Fruit fly (Drosophila melanogaster) whole organism, embryonic: ENCODE data around the gene Ubc6.

Experiments used
- CG10209 ChIP-seq: fragments of 200-800 bp; sonication (Bioruptor generic); optimal IDR thresholded peaks from 3 replicates; lab custom pipeline; 2017; ENCODE audit warnings: missing biosample characterization, mild to moderate bottlenecking, missing genetic modification characterization, missing genetic modification reagents
- CG11560 ChIP-seq: fragments of 200-800 bp; sonication (Bioruptor generic); IDR thresholded peaks from 3 replicates; pipeline ENCODE4 v1.3.6; 2022; ENCODE audit warnings: missing biosample characterization, missing genetic modification characterization
- CG11723 ChIP-seq: fragments of 200-800 bp; sonication (Bioruptor generic); optimal IDR thresholded peaks from 2 replicates; lab custom pipeline; 2017; ENCODE audit warnings: missing biosample characterization, mild to moderate bottlenecking, missing genetic modification characterization
- CG12071 ChIP-seq: fragments of 200-800 bp; sonication (Bioruptor generic); optimal IDR thresholded peaks from 3 replicates; lab custom pipeline; 2018; ENCODE audit warnings: missing biosample characterization, mild to moderate bottlenecking, missing genetic modification characterization
- CG1233 ChIP-seq: fragments of 200-800 bp; sonication (Bioruptor generic); optimal IDR thresholded peaks from 4 replicates; lab custom pipeline; 2018; ENCODE audit warnings: missing biosample characterization, mild to moderate bottlenecking, missing genetic modification characterization
- CG17186 ChIP-seq: fragments of 200-800 bp; sonication (Bioruptor generic); optimal IDR thresholded peaks from 3 replicates; lab custom pipeline; 2017; ENCODE audit warnings: missing biosample characterization, missing genetic modification reagents, missing genetic modification characterization
- CG17328 ChIP-seq: fragments of 200-800 bp; sonication (Bioruptor generic); IDR thresholded peaks from 2 replicates; pipeline ENCODE4 v1.3.6; 2022; ENCODE audit warnings: missing biosample characterization, missing genetic modification characterization
- CG17802 ChIP-seq: fragments of 200-800 bp; sonication (Bioruptor generic); optimal IDR thresholded peaks from 2 replicates; lab custom pipeline; 2018; ENCODE audit warnings: missing biosample characterization, mild to moderate bottlenecking, missing genetic modification characterization, moderate library complexity
- CG1832 ChIP-seq: fragments of 200-800 bp; sonication (Bioruptor generic); optimal IDR thresholded peaks from 2 replicates; lab custom pipeline; 2017; ENCODE audit warnings: missing biosample characterization, mild to moderate bottlenecking, missing genetic modification characterization, inconsistent platforms
- CG2199 ChIP-seq: fragments of 200-800 bp; sonication (Bioruptor generic); IDR thresholded peaks from 3 replicates; pipeline ENCODE4 v1.3.6; 2022; ENCODE audit warnings: missing biosample characterization, missing genetic modification characterization
- CG3065 ChIP-seq: fragments of 200-800 bp; sonication (Bioruptor generic); optimal IDR thresholded peaks from 2 replicates; lab custom pipeline; 2016; ENCODE audit warnings: missing biosample characterization, missing genetic modification characterization
- CG3726 ChIP-seq: fragments of 200-800 bp; sonication (Bioruptor generic); IDR thresholded peaks from 3 replicates; pipeline ENCODE4, ENCODE4 v1.3.6; 2022; ENCODE audit warnings: missing biosample characterization, missing genetic modification characterization
- CG3995 ChIP-seq: fragments of 200-800 bp; sonication (Bioruptor generic); optimal IDR thresholded peaks from 3 replicates; lab custom pipeline; 2016; ENCODE audit warnings: missing biosample characterization, missing genetic modification characterization
- CG43689 ChIP-seq: fragments of 200-800 bp; sonication (Bioruptor generic); IDR thresholded peaks from 2 replicates; pipeline ENCODE4 v1.3.6; 2022; ENCODE audit warnings: missing biosample characterization, missing genetic modification characterization
- CG4854 ChIP-seq: fragments of 200-800 bp; sonication (Bioruptor generic); optimal IDR thresholded peaks from 2 replicates; lab custom pipeline; 2016; ENCODE audit warnings: missing biosample characterization, missing genetic modification characterization, inconsistent platforms
- CG5245 ChIP-seq: fragments of 200-800 bp; sonication (Bioruptor generic); optimal IDR thresholded peaks from 3 replicates; lab custom pipeline; 2016; ENCODE audit warnings: missing biosample characterization, missing genetic modification characterization
- CG6683 ChIP-seq: fragments of 200-800 bp; sonication (Bioruptor generic); optimal IDR thresholded peaks from 2 replicates; lab custom pipeline; 2017; ENCODE audit warnings: missing biosample characterization, mild to moderate bottlenecking, missing genetic modification characterization, missing genetic modification reagents
- CG6791 ChIP-seq: fragments of 200-800 bp; sonication (Bioruptor generic); IDR thresholded peaks from 3 replicates; pipeline ENCODE4 v1.3.6; 2022; ENCODE audit warnings: missing biosample characterization, missing genetic modification characterization; ENCODE audit not compliant: partially characterized antibody
- CG7271 ChIP-seq: fragments of 200-800 bp; sonication (Bioruptor generic); optimal IDR thresholded peaks from 2 replicates; lab custom pipeline; 2018; ENCODE audit warnings: missing biosample characterization, mild to moderate bottlenecking, missing genetic modification characterization, moderate library complexity
- CG7556 ChIP-seq: fragments of 200-800 bp; sonication (Bioruptor generic); optimal IDR thresholded peaks from 2 replicates; lab custom pipeline; 2017; ENCODE audit warnings: missing biosample characterization, mild to moderate bottlenecking, missing genetic modification characterization
- CG7963 ChIP-seq: fragments of 200-800 bp; sonication (Bioruptor generic); IDR thresholded peaks from 3 replicates; pipeline ENCODE4 v1.3.6; 2022; ENCODE audit warnings: missing biosample characterization, missing genetic modification characterization; ENCODE audit not compliant: partially characterized antibody
- CG8944 ChIP-seq: fragments of 200-800 bp; sonication (Bioruptor generic); optimal IDR thresholded peaks from 3 replicates; lab custom pipeline; 2016; ENCODE audit warnings: missing biosample characterization, missing genetic modification characterization
- CG9437 ChIP-seq: fragments of 200-800 bp; sonication (Bioruptor generic); optimal IDR thresholded peaks from 2 replicates; lab custom pipeline; 2018; ENCODE audit warnings: missing biosample characterization, mild to moderate bottlenecking, missing genetic modification characterization
- CG9932 ChIP-seq: fragments of 200-800 bp; sonication (Bioruptor generic); IDR thresholded peaks from 2 replicates; pipeline ENCODE4 v1.3.6; 2022; ENCODE audit warnings: missing biosample characterization, missing genetic modification characterization
- Chrac-16 ChIP-seq: fragments of 200-800 bp; sonication (Bioruptor generic); optimal IDR thresholded peaks from 3 replicates; lab custom pipeline; 2016; ENCODE audit warnings: missing biosample characterization, missing genetic modification characterization
- E2f2 ChIP-seq: fragments of 200-800 bp; sonication (Bioruptor generic); IDR thresholded peaks from 2 replicates; pipeline ENCODE4 v1.3.6; 2022; ENCODE audit warnings: missing biosample characterization, missing genetic modification characterization
- GATAe ChIP-seq: fragments of 200-800 bp; sonication (Bioruptor generic); conservative IDR thresholded peaks from 2 replicates; pipeline ENCODE4 v1.3.6; 2022; ENCODE audit warnings: missing biosample characterization, missing genetic modification characterization
- Hey ChIP-seq: fragments of 200-800 bp; sonication (Bioruptor generic); optimal IDR thresholded peaks from 3 replicates; lab custom pipeline; 2018; ENCODE audit warnings: missing biosample characterization, mild to moderate bottlenecking, missing genetic modification characterization
- Optix ChIP-seq: fragments of 200-800 bp; sonication (Bioruptor generic); IDR thresholded peaks from 3 replicates; pipeline ENCODE4 v1.3.6; 2022; ENCODE audit warnings: missing biosample characterization, missing genetic modification characterization
- Sry-β ChIP-seq: fragments of 200-800 bp; sonication (Bioruptor generic); optimal IDR thresholded peaks from 2 replicates; lab custom pipeline; 2018; ENCODE audit warnings: missing biosample characterization, mild to moderate bottlenecking, missing genetic modification characterization, moderate library complexity
- al ChIP-seq: fragments of 200-800 bp; sonication (Bioruptor generic); IDR thresholded peaks from 2 replicates; pipeline ENCODE4 v1.3.6; 2022; ENCODE audit warnings: missing biosample characterization, missing genetic modification characterization
- ase ChIP-seq: fragments of 200-800 bp; sonication (Bioruptor generic); IDR thresholded peaks from 3 replicates; pipeline ENCODE4 v1.3.6; 2022; ENCODE audit warnings: missing biosample characterization, missing genetic modification characterization
- ash1 ChIP-seq: fragments of 200-800 bp; sonication (Bioruptor generic); optimal IDR thresholded peaks from 2 replicates; lab custom pipeline; 2018; ENCODE audit warnings: missing biosample characterization, mild to moderate bottlenecking, missing genetic modification characterization
- bcd ChIP-seq: fragments of 200-800 bp; sonication (Bioruptor generic); optimal IDR thresholded peaks from 2 replicates; lab custom pipeline; 2017; ENCODE audit warnings: missing biosample characterization, mild to moderate bottlenecking, missing genetic modification characterization
- bsh ChIP-seq, 2 experiments: fragments of 200-800 bp; sonication (Bioruptor generic); optimal IDR thresholded peaks; 2 replicates each; lab custom pipeline; 2017 to 2018; ENCODE audit warnings: mild to moderate bottlenecking in 2 of 2, missing biosample characterization in 2 of 2, missing genetic modification characterization in 2 of 2, moderate library complexity in 1 of 2
- chm ChIP-seq: fragments of 200-800 bp; sonication (Bioruptor generic); IDR thresholded peaks from 2 replicates; pipeline ENCODE4 v1.3.6; 2022; ENCODE audit warnings: missing biosample characterization, missing genetic modification characterization
- disco-r ChIP-seq: fragments of 200-800 bp; sonication (Bioruptor generic); optimal IDR thresholded peaks from 2 replicates; lab custom pipeline; 2016; ENCODE audit warnings: missing biosample characterization, missing genetic modification characterization
- eve ChIP-seq, 2 experiments: fragments of >200 bp; optimal IDR thresholded peaks; 2 replicates each; lab custom pipeline; 2017; ENCODE audit warnings: missing biosample characterization in 2 of 2, missing genetic modification characterization in 2 of 2
- grau ChIP-seq: fragments of 200-800 bp; optimal IDR thresholded peaks from 3 replicates; lab custom pipeline; 2019; ENCODE audit warnings: missing biosample characterization, mild to moderate bottlenecking, missing genetic modification characterization, moderate library complexity
- ind ChIP-seq: fragments of 200-800 bp; sonication (Bioruptor generic); optimal IDR thresholded peaks from 3 replicates; lab custom pipeline; 2016; ENCODE audit warnings: missing biosample characterization, missing genetic modification characterization
- klu ChIP-seq: fragments of 200-800 bp; sonication (Bioruptor generic); IDR thresholded peaks from 2 replicates; pipeline ENCODE4 v1.3.6; 2022; ENCODE audit warnings: missing biosample characterization, missing genetic modification characterization
- kni ChIP-seq: fragments of 200-800 bp; sonication (Bioruptor generic); optimal IDR thresholded peaks from 3 replicates; lab custom pipeline; 2017; ENCODE audit warnings: mild to moderate bottlenecking, missing biosample characterization, missing genetic modification reagents, missing genetic modification characterization
- lola ChIP-seq, 3 experiments: fragments of >200 bp in 2 of 3; fragments of 200-800 bp in 1 of 3; sonication (Bioruptor generic) in 1 of 3; optimal IDR thresholded peaks; 2 replicates each; lab custom pipeline; 2017 to 2019; ENCODE audit warnings: missing biosample characterization in 3 of 3, missing genetic modification characterization in 3 of 3, mild to moderate bottlenecking in 1 of 3, moderate library complexity in 1 of 3
- luna ChIP-seq: fragments of 200-800 bp; sonication (Bioruptor generic); optimal IDR thresholded peaks from 2 replicates; lab custom pipeline; 2016; ENCODE audit warnings: missing biosample characterization, missing genetic modification characterization
- mld ChIP-seq: fragments of 200-800 bp; sonication (Bioruptor generic); IDR thresholded peaks from 3 replicates; pipeline ENCODE4 v1.3.6; 2022; ENCODE audit warnings: missing biosample characterization, missing genetic modification characterization; ENCODE audit not compliant: partially characterized antibody
- prd ChIP-seq, 3 experiments: fragments of >200 bp in 2 of 3; fragments of 200-800 bp in 1 of 3; sonication (Bioruptor generic) in 1 of 3; optimal IDR thresholded peaks in 2 of 3; IDR thresholded peaks in 1 of 3; 2 replicates in 2 of 3; 3 replicates in 1 of 3; pipeline versions ENCODE4 v1.3.6 to Lab custom; 2017 to 2022; ENCODE audit warnings: missing biosample characterization in 1 of 3, missing genetic modification characterization in 1 of 3
- run ChIP-seq: fragments of 200-800 bp; sonication (Bioruptor generic); optimal IDR thresholded peaks from 3 replicates; lab custom pipeline; 2018; ENCODE audit warnings: missing biosample characterization, mild to moderate bottlenecking, missing genetic modification characterization
- twi ChIP-seq: fragments of 200-800 bp; optimal IDR thresholded peaks from 2 replicates; lab custom pipeline; 2019; ENCODE audit warnings: missing biosample characterization, mild to moderate bottlenecking, missing genetic modification characterization, moderate library complexity
- zfh1 ChIP-seq: fragments of 200-800 bp; sonication (Bioruptor generic); IDR thresholded peaks from 3 replicates; pipeline ENCODE4 v1.3.6; 2022; ENCODE audit warnings: missing biosample characterization, missing genetic modification characterization

The Ubc6 gene

DNA sequence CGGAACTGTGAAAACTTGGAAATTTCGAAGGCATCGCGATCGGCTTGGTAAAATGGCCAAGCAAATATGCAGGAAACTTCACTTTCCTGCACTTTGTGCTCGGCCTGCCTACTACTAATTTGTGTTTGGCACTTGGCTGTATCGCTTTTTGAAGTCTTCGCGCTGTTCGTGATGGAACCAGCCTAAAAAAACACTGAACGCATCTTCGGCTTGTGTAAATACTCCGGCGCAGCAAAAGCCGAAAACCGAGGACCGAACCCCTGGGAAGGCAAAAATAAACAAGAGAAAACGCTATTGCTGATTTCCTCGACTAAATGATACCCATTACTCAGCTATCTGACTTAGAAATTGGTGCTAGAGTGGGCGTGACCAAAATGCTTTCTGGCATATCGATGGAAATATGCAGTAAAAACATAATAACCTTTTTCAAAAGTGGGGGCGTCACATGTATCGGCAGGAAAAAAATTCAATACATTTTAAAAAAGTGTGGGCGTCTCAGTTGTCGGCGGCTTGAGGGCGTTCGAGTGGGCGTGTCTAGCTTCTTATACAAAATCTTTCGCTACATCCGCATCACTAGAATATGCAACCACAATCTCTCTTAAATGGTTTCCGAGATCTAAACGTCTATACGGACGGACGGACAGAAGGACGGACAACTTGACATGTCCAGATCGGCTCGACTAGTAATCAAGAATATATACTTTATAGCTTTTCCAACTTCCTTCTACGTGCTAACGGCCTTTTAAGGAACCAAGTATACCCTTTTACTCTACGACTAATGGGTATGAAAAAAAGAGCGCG lies 22.2 kb upstream of the Ubc6 start (continued):
- TF ChIP-seq klu = no peak; the same call in 1 of the 2 replicates
- no peak for TF ChIP-seq ind (GFP tag; lab: Kevin White, UChicago)
- no peak for TF ChIP-seq CG11723 (GFP tag; lab: Kevin White, UChicago)
- TF ChIP-seq GATAe (GFP tag; lab: Robert Waterston, UW) = no peak
- TF ChIP-seq grau = no peak
- TF ChIP-seq run (tag; lab: Kevin White, UChicago) = no peak
- 0 out of 3 replicates have a peak, but pooled peaks have one; percentile 24 for TF ChIP-seq CG3726 (GFP tag; lab: Robert Waterston, UW)
- no peak for TF ChIP-seq prd (optimal IDR thresholded peaks at IDR 0.05; lab: Kevin White, UChicago)
- TF ChIP-seq prd (GFP tag; IDR thresholded peaks at IDR 0.05; lab: Robert Waterston, UW) = no peak
- peak; percentile 2 for TF ChIP-seq Sry-β (GFP tag; lab: Kevin White, UChicago)
- TF ChIP-seq CG7963 = peak; percentile 51; the same call in 1 of the 3 replicates
- no peak for TF ChIP-seq CG4854 (GFP tag; lab: Kevin White, UChicago)
- TF ChIP-seq CG6791 = 0 out of 3 replicates have a peak, but pooled peaks have one; percentile 42
- no peak for TF ChIP-seq CG43689 (GFP tag; lab: Robert Waterston, UW)
- TF ChIP-seq ash1 = no peak
- peak; percentile 18 for TF ChIP-seq CG3065 (GFP tag; lab: Kevin White, UChicago)
- TF ChIP-seq zfh1 (GFP tag; lab: Robert Waterston, UW) = peak; percentile 47; the same call in 1 of the 3 replicates
- TF ChIP-seq CG7556 = peak; percentile 38
- no peak for TF ChIP-seq CG17186 (GFP tag; lab: Kevin White, UChicago)
- no peak for TF ChIP-seq mld (GFP tag; lab: Robert Waterston, UW)
- TF ChIP-seq al (GFP tag; lab: Robert Waterston, UW) = no peak
- TF ChIP-seq CG9932 (GFP tag; lab: Robert Waterston, UW) = no peak
- no peak for TF ChIP-seq CG17328
- TF ChIP-seq CG10209 (GFP tag; lab: Kevin White, UChicago) = no peak
- TF ChIP-seq CG9437 = peak; percentile 29
- no peak for TF ChIP-seq CG7271 (tag; lab: Kevin White, UChicago)
- TF ChIP-seq CG6683 (GFP tag; lab: Kevin White, UChicago) = no peak
- peak in 1 of 2 experiments; percentile 68 for TF ChIP-seq eve (GFP tag; optimal IDR thresholded peaks at IDR 0.05; lab: Kevin White, UChicago)
- TF ChIP-seq CG1233 = no peak
- TF ChIP-seq CG5245 = no peak
- TF ChIP-seq CG12071 (GFP tag; lab: Kevin White, UChicago) = peak; percentile 25
- TF ChIP-seq Optix (GFP tag; lab: Robert Waterston, UW) = no peak
- TF ChIP-seq bcd = peak; percentile 5
- TF ChIP-seq ase (GFP tag; lab: Robert Waterston, UW) = 0 out of 3 replicates have a peak, but pooled peaks have one; percentile 12
- no peak for TF ChIP-seq CG8944
- no peak for TF ChIP-seq disco-r (GFP tag; lab: Kevin White, UChicago)
- TF ChIP-seq luna = no peak

DNA sequence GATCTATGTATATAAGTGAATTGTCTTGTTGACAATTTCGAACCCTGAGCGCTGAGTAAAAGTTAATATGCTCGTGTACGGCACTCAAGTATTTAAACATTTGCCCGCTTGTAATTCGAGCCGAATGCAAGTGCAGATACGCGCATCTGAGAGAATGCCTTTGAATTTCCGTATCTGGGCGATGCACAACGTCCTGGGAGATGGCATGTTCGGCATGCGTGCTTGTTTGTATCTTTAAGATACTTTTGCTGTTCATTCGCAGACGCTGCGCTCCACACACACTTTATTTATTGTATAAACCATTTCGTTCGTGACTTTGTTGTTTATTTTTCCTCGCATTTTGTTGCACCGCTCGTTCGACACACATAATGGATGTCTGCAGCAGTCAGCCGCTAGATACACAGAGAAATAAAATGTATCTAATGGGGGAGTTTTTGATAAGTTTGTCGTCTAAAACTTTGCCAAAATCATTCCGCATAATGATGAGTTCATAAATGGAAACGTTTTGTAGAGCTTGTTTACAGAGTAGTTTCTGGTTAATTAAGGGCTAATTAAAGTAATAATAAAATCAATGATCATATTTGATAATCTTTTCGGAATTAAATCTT lies 21.4 kb upstream of the Ubc6 start:
- 0 out of 2 replicates have a peak, but pooled peaks have one; percentile 26 for TF ChIP-seq chm (GFP tag; lab: Robert Waterston, UW)
- TF ChIP-seq CG17802 (tag; lab: Kevin White, UChicago) = no peak
- peak in 1 of 2 experiments; percentile 25 for TF ChIP-seq bsh (GFP tag; optimal IDR thresholded peaks at IDR 0.05; lab: Kevin White, UChicago)
- TF ChIP-seq CG1832 (GFP tag; lab: Kevin White, UChicago) = no peak
- TF ChIP-seq lola (GFP tag; optimal IDR thresholded peaks at IDR 0.05; lab: Kevin White, UChicago) = no peak
- no peak for TF ChIP-seq CG11560 (tag; lab: Robert Waterston, UW)
- no peak for TF ChIP-seq Chrac-16
- no peak for TF ChIP-seq CG3995 (GFP tag; lab: Kevin White, UChicago)
- TF ChIP-seq kni (GFP tag; lab: Kevin White, UChicago) = peak; percentile 26
- peak; percentile 85 for TF ChIP-seq twi
- TF ChIP-seq ind (GFP tag; lab: Kevin White, UChicago) = no peak
- 0 out of 2 replicates have a peak, but pooled peaks have one; percentile 7 for TF ChIP-seq E2f2 (GFP tag; lab: Robert Waterston, UW)
- TF ChIP-seq CG2199 = peak; percentile 35; the same call in 1 of the 3 replicates
- no peak for TF ChIP-seq Hey (tag; lab: Kevin White, UChicago)
